Worm (Caenorhabditis elegans) whole organism, L4/young adult: ENCODE data around the gene amt-1.

Source experiments
- W03F9.2 ChIP-seq: fragments of 150-350 bp; optimal IDR thresholded peaks from 2 replicates; lab custom pipeline; 2014; ENCODE audit warnings: missing biosample characterization, missing genetic modification characterization
- dao-5 ChIP-seq: sonication (generic microtip); optimal IDR thresholded peaks from 2 replicates; lab custom pipeline; 2016; ENCODE audit warnings: missing genotype, missing genetic modification characterization, moderate library complexity, missing compliant biosample characterization
- him-1 ChIP-seq: sonication (generic microtip); optimal IDR thresholded peaks from 2 replicates; lab custom pipeline; 2016; ENCODE audit warnings: missing genotype, missing genetic modification reagents, missing genetic modification characterization, missing compliant biosample characterization

ce11 chrX:4576272-4576671 lies 5.0 kb downstream of the amt-1 start:
- TF ChIP-seq him-1 (tag; lab: Kevin White, UChicago) (no peak), W03F9.2 (tag; lab: Kevin White, UChicago) (no peak), dao-5 (tag; lab: Kevin White, UChicago) (no peak)
